Fruit fly (Drosophila melanogaster) whole organism, embryonic: ENCODE results near the gene HisCl1.
A peak's percentile ranks its signal among the peaks of the same experiment; 100 is the strongest.

Experiments used
- Abd-B ChIP-seq: fragments of 200-800 bp; sonication (Bioruptor generic); optimal IDR thresholded peaks from 2 replicates; lab custom pipeline; 2018; ENCODE audit warnings: missing biosample characterization, mild to moderate bottlenecking, missing genetic modification characterization, moderate library complexity
- B-H2 ChIP-seq: fragments of 200-800 bp; sonication (Bioruptor generic); optimal IDR thresholded peaks from 2 replicates; lab custom pipeline; 2018; ENCODE audit warnings: missing biosample characterization, mild to moderate bottlenecking, missing genetic modification characterization
- BEAF-32 ChIP-seq: fragments of 200-800 bp; sonication (Bioruptor generic); optimal IDR thresholded peaks from 3 replicates; lab custom pipeline; 2017; ENCODE audit warnings: missing biosample characterization, missing genetic modification characterization, mild to moderate bottlenecking, moderate library complexity, missing genetic modification reagents
- CG10274 ChIP-seq: fragments of 200-800 bp; sonication (Bioruptor generic); optimal IDR thresholded peaks from 3 replicates; lab custom pipeline; 2017; ENCODE audit warnings: missing biosample characterization, mild to moderate bottlenecking, missing genetic modification characterization
- CG10462 ChIP-seq: fragments of 200-800 bp; sonication (Bioruptor generic); optimal IDR thresholded peaks from 2 replicates; lab custom pipeline; 2016; ENCODE audit warnings: missing biosample characterization, missing genetic modification characterization
- CG10543 ChIP-seq: fragments of 200-800 bp; sonication (Bioruptor generic); optimal IDR thresholded peaks from 3 replicates; lab custom pipeline; 2017; ENCODE audit warnings: missing biosample characterization, mild to moderate bottlenecking, missing genetic modification characterization, moderate library complexity
- CG11504 ChIP-seq: fragments of 200-800 bp; sonication (Bioruptor generic); optimal IDR thresholded peaks from 3 replicates; lab custom pipeline; 2019; ENCODE audit warnings: missing biosample characterization, mild to moderate bottlenecking, missing genetic modification characterization, moderate library complexity
- CG12071 ChIP-seq: fragments of 200-800 bp; sonication (Bioruptor generic); optimal IDR thresholded peaks from 3 replicates; lab custom pipeline; 2018; ENCODE audit warnings: missing biosample characterization, mild to moderate bottlenecking, missing genetic modification characterization
- CG12299 ChIP-seq: fragments of 200-800 bp; sonication (Bioruptor generic); optimal IDR thresholded peaks from 2 replicates; lab custom pipeline; 2018; ENCODE audit warnings: missing biosample characterization, mild to moderate bottlenecking, missing genetic modification characterization
- CG12769 ChIP-seq: fragments of 200-800 bp; sonication (Bioruptor generic); optimal IDR thresholded peaks from 2 replicates; lab custom pipeline; 2019; ENCODE audit warnings: missing biosample characterization, mild to moderate bottlenecking, missing genetic modification characterization, moderate library complexity
- CG14050 ChIP-seq: fragments of 200-800 bp; sonication (Bioruptor generic); IDR thresholded peaks from 3 replicates; pipeline ENCODE4 v1.3.6; 2022; ENCODE audit warnings: missing biosample characterization, missing genetic modification characterization
- CG14710 ChIP-seq: fragments of 200-800 bp; sonication (Bioruptor generic); optimal IDR thresholded peaks from 3 replicates; lab custom pipeline; 2019; ENCODE audit warnings: missing biosample characterization, mild to moderate bottlenecking, missing genetic modification characterization, moderate library complexity
- CG16863 ChIP-seq: fragments of 200-800 bp; sonication (Bioruptor generic); optimal IDR thresholded peaks from 3 replicates; lab custom pipeline; 2016; ENCODE audit warnings: missing biosample characterization, missing genetic modification characterization
- CG17612 ChIP-seq: fragments of 200-800 bp; sonication (Bioruptor generic); IDR thresholded peaks from 2 replicates; pipeline ENCODE4 v1.3.6; 2022; ENCODE audit warnings: missing biosample characterization, missing genetic modification characterization
- CG17912 ChIP-seq: fragments of 200-800 bp; sonication (Bioruptor generic); optimal IDR thresholded peaks from 2 replicates; lab custom pipeline; 2018; ENCODE audit warnings: missing biosample characterization, mild to moderate bottlenecking, missing genetic modification characterization
- CG18599 ChIP-seq: fragments of 200-800 bp; sonication (Bioruptor generic); optimal IDR thresholded peaks from 3 replicates; lab custom pipeline; 2017; ENCODE audit warnings: missing biosample characterization, missing genetic modification characterization, mild to moderate bottlenecking, moderate library complexity, missing genetic modification reagents
- CG2116 ChIP-seq: fragments of 200-800 bp; sonication (Bioruptor generic); optimal IDR thresholded peaks from 3 replicates; lab custom pipeline; 2018; ENCODE audit warnings: missing biosample characterization, mild to moderate bottlenecking, missing genetic modification characterization
- CG30020 ChIP-seq: fragments of 200-800 bp; optimal IDR thresholded peaks from 2 replicates; lab custom pipeline; 2019; ENCODE audit warnings: missing biosample characterization, mild to moderate bottlenecking, missing genetic modification characterization, moderate library complexity
- CG3838 ChIP-seq: fragments of 200-800 bp; sonication (Bioruptor generic); optimal IDR thresholded peaks from 3 replicates; lab custom pipeline; 2016; ENCODE audit warnings: missing biosample characterization, missing genetic modification characterization
- CG4707 ChIP-seq: fragments of 200-800 bp; sonication (Bioruptor generic); optimal IDR thresholded peaks from 2 replicates; lab custom pipeline; 2018; ENCODE audit warnings: missing biosample characterization, mild to moderate bottlenecking, missing genetic modification characterization, moderate library complexity
- CG5180 ChIP-seq: fragments of 200-800 bp; sonication (Bioruptor generic); optimal IDR thresholded peaks from 3 replicates; lab custom pipeline; 2017; ENCODE audit warnings: missing biosample characterization, missing genetic modification characterization, mild to moderate bottlenecking, moderate library complexity, missing genetic modification reagents
- CG8290 ChIP-seq, 3 experiments: fragments of 200-800 bp; sonication (Bioruptor generic); optimal IDR thresholded peaks; 2 replicates each; lab custom pipeline; 2016 to 2019; ENCODE audit warnings: missing biosample characterization in 3 of 3, missing genetic modification characterization in 3 of 3, mild to moderate bottlenecking in 2 of 3, moderate library complexity in 1 of 3
- CG9215 ChIP-seq: fragments of 200-800 bp; sonication (Bioruptor generic); IDR thresholded peaks from 2 replicates; pipeline ENCODE4 v1.3.6; 2022; ENCODE audit warnings: missing biosample characterization, missing genetic modification characterization
- Dbx ChIP-seq: fragments of 200-800 bp; sonication (Bioruptor generic); IDR thresholded peaks from 3 replicates; pipeline ENCODE4 v1.3.6; 2022; ENCODE audit warnings: missing biosample characterization, missing genetic modification characterization
- Elba2 ChIP-seq: fragments of 200-800 bp; sonication (Bioruptor generic); optimal IDR thresholded peaks from 3 replicates; lab custom pipeline; 2016; ENCODE audit warnings: missing biosample characterization, missing genetic modification characterization
- MTF-1 ChIP-seq: fragments of 200-800 bp; sonication (Bioruptor generic); optimal IDR thresholded peaks from 2 replicates; lab custom pipeline; 2018; ENCODE audit warnings: missing biosample characterization, mild to moderate bottlenecking, missing genetic modification characterization, borderline replicate concordance
- Med ChIP-seq: fragments of 200-800 bp; sonication (Bioruptor generic); peaks from one replicate; lab custom pipeline; 2016; ENCODE audit warnings: missing biosample characterization, missing genetic modification characterization, mild to moderate bottlenecking, inconsistent platforms, moderate library complexity
- NFAT ChIP-seq: fragments of 200-800 bp; sonication (Bioruptor generic); IDR thresholded peaks from 2 replicates; pipeline ENCODE4 v1.3.6; 2022; ENCODE audit warnings: missing biosample characterization, missing genetic modification characterization
- Nf-YB ChIP-seq: fragments of 200-800 bp; sonication (Bioruptor generic); optimal IDR thresholded peaks from 3 replicates; lab custom pipeline; 2019; ENCODE audit warnings: missing biosample characterization, mild to moderate bottlenecking, missing genetic modification characterization, moderate library complexity
- Nf-YC ChIP-seq: fragments of 200-800 bp; optimal IDR thresholded peaks from 3 replicates; lab custom pipeline; 2019; ENCODE audit warnings: missing biosample characterization, mild to moderate bottlenecking, missing genetic modification characterization, moderate library complexity
- Oli ChIP-seq: fragments of 200-800 bp; sonication (Bioruptor generic); optimal IDR thresholded peaks from 2 replicates; lab custom pipeline; 2018; ENCODE audit warnings: missing biosample characterization, mild to moderate bottlenecking, missing genetic modification characterization, moderate library complexity
- Pdp1 ChIP-seq, 2 experiments: fragments of 200-800 bp; sonication (Bioruptor generic); optimal IDR thresholded peaks; 3 replicates each; lab custom pipeline; 2016; ENCODE audit warnings: missing biosample characterization in 2 of 2, missing genetic modification characterization in 2 of 2, mild to moderate bottlenecking in 1 of 2, moderate library complexity in 1 of 2
- Rx ChIP-seq: fragments of 200-800 bp; sonication (Bioruptor generic); IDR thresholded peaks from 2 replicates; pipeline ENCODE4 v1.3.6; 2022; ENCODE audit warnings: missing biosample characterization, missing genetic modification characterization
- eve ChIP-seq, 2 experiments: fragments of >200 bp; optimal IDR thresholded peaks; 2 replicates each; lab custom pipeline; 2017; ENCODE audit warnings: missing biosample characterization in 2 of 2, missing genetic modification characterization in 2 of 2
- eyg ChIP-seq: fragments of 200-800 bp; sonication (Bioruptor generic); optimal IDR thresholded peaks from 3 replicates; lab custom pipeline; 2016; ENCODE audit warnings: missing biosample characterization, missing genetic modification characterization
- fd64A ChIP-seq: fragments of 200-800 bp; sonication (Bioruptor generic); optimal IDR thresholded peaks from 3 replicates; lab custom pipeline; 2018; ENCODE audit warnings: missing biosample characterization, mild to moderate bottlenecking, missing genetic modification characterization
- fru ChIP-seq: fragments of >200 bp; optimal IDR thresholded peaks from 2 replicates; lab custom pipeline; 2017
- gcm2 ChIP-seq: fragments of 200-800 bp; sonication (Bioruptor generic); optimal IDR thresholded peaks from 2 replicates; lab custom pipeline; 2016; ENCODE audit warnings: missing biosample characterization, missing genetic modification characterization
- kah ChIP-seq: fragments of 200-800 bp; sonication (Bioruptor generic); optimal IDR thresholded peaks from 2 replicates; lab custom pipeline; 2018; ENCODE audit warnings: missing biosample characterization, mild to moderate bottlenecking, missing genetic modification characterization
- kay ChIP-seq: fragments of 200-800 bp; sonication (Bioruptor generic); optimal IDR thresholded peaks from 2 replicates; lab custom pipeline; 2016; ENCODE audit warnings: missing biosample characterization, missing genetic modification characterization
- lilli ChIP-seq: fragments of 200-800 bp; sonication (Bioruptor generic); optimal IDR thresholded peaks from 3 replicates; lab custom pipeline; 2016; ENCODE audit warnings: missing biosample characterization, missing genetic modification characterization
- mirr ChIP-seq: fragments of 200-800 bp; sonication (Bioruptor generic); optimal IDR thresholded peaks from 3 replicates; lab custom pipeline; 2018; ENCODE audit warnings: missing biosample characterization, mild to moderate bottlenecking, missing genetic modification characterization
- nau ChIP-seq: fragments of 200-800 bp; sonication (Bioruptor generic); optimal IDR thresholded peaks from 3 replicates; lab custom pipeline; 2017; ENCODE audit warnings: missing biosample characterization, mild to moderate bottlenecking, missing genetic modification characterization, missing genetic modification reagents
- pho ChIP-seq: fragments of 200-800 bp; sonication (Bioruptor generic); optimal IDR thresholded peaks from 2 replicates; lab custom pipeline; 2016; ENCODE audit warnings: missing biosample characterization, missing genetic modification characterization
- pros ChIP-seq: fragments of 200-800 bp; sonication (Bioruptor generic); optimal IDR thresholded peaks from 3 replicates; lab custom pipeline; 2019; ENCODE audit warnings: missing biosample characterization, mild to moderate bottlenecking, missing genetic modification characterization, moderate library complexity
- salm ChIP-seq: fragments of 200-800 bp; sonication (Bioruptor generic); optimal IDR thresholded peaks from 2 replicates; lab custom pipeline; 2018; ENCODE audit warnings: missing biosample characterization, mild to moderate bottlenecking, missing genetic modification characterization
- sens ChIP-seq: fragments of 200-800 bp; sonication (Bioruptor generic); peaks from one replicate; lab custom pipeline; 2016; ENCODE audit warnings: missing biosample characterization, missing genetic modification characterization
- unc-4 ChIP-seq: fragments of 200-800 bp; sonication (Bioruptor generic); IDR thresholded peaks from 2 replicates; pipeline ENCODE4 v1.3.6; 2022; ENCODE audit warnings: missing biosample characterization, missing genetic modification characterization; ENCODE audit not compliant: partially characterized antibody
- wek ChIP-seq: fragments of 200-800 bp; sonication (Bioruptor generic); optimal IDR thresholded peaks from 3 replicates; lab custom pipeline; 2018; ENCODE audit warnings: missing biosample characterization, mild to moderate bottlenecking, missing genetic modification characterization, moderate library complexity
- zf30C ChIP-seq: fragments of 200-800 bp; sonication (Bioruptor generic); optimal IDR thresholded peaks from 3 replicates; lab custom pipeline; 2018; ENCODE audit warnings: missing biosample characterization, mild to moderate bottlenecking, missing genetic modification characterization
- zfh2 ChIP-seq: fragments of 200-800 bp; sonication (Bioruptor generic); optimal IDR thresholded peaks from 2 replicates; lab custom pipeline; 2016; ENCODE audit warnings: missing biosample characterization, missing genetic modification characterization

HisCl1 gene

DNA sequence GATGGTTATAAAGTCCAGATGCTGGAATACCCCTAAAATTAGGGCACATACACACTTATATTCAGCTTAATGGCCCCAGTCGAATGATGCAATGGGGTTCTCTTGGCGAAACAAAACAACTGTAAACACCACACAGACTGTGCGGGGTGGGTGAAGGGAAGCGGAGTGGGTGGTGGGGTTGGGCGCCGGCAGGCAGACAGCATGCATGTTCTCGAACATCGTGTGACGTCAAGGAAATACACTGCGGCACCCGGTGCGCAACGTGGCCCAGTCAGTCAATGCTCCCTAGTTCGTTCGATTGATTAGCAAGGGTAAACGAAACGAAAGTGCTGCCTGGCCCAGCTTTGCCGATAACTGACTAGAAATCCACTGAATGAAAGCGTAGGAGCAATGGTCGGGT, 24.5 kb upstream of the HisCl1 start:
- TF ChIP-seq zf30C (no peak), CG2116 (GFP tag; lab: Kevin White, UChicago) (no peak), pros (no peak), kah (peak; percentile 30), CG14710 (no peak), Abd-B (no peak), gcm2 (no peak), Oli (tag; lab: Kevin White, UChicago) (no peak), sens (peak; percentile 78), CG30020 (tag; lab: Kevin White, UChicago) (no peak), Med (peak; percentile 12), CG14050 (GFP tag; lab: Robert Waterston, UW) (no peak), Rx (GFP tag; lab: Robert Waterston, UW) (no peak), CG16863 (GFP tag; lab: Kevin White, UChicago) (no peak), CG8290 (GFP tag; optimal IDR thresholded peaks at IDR 0.05; lab: Kevin White, UChicago) (no peak), CG8290 (tag; optimal IDR thresholded peaks at IDR 0.05; lab: Kevin White, UChicago) (peak in 1 of 2 experiments; percentile 6), nau (GFP tag; lab: Kevin White, UChicago) (no peak), NFAT (GFP tag; lab: Robert Waterston, UW) (no peak), Pdp1 (GFP tag; optimal IDR thresholded peaks at IDR 0.05; lab: Kevin White, UChicago) (peak in 1 of 2 experiments; percentile 71), CG18599 (GFP tag; lab: Kevin White, UChicago) (peak; percentile 48), CG17912 (GFP tag; lab: Kevin White, UChicago) (peak; percentile 31), CG10543 (GFP tag; lab: Kevin White, UChicago) (peak; percentile 86), eve (GFP tag; optimal IDR thresholded peaks at IDR 0.05; lab: Kevin White, UChicago) (no peak), Nf-YC (tag; lab: Kevin White, UChicago) (peak; percentile 83), fd64A (GFP tag; lab: Kevin White, UChicago) (peak; percentile 28), CG12769 (tag; lab: Kevin White, UChicago) (peak; percentile 72), unc-4 (GFP tag; lab: Robert Waterston, UW) (no peak), mirr (GFP tag; lab: Kevin White, UChicago) (peak; percentile 41), eyg (GFP tag; lab: Kevin White, UChicago) (no peak), Elba2 (GFP tag; lab: Kevin White, UChicago) (no peak), pho (GFP tag; lab: Kevin White, UChicago) (no peak), CG5180 (GFP tag; lab: Kevin White, UChicago) (peak; percentile 29), CG12299 (tag; lab: Kevin White, UChicago) (peak; percentile 16), CG4707 (GFP tag; lab: Kevin White, UChicago) (no peak), lilli (GFP tag; lab: Kevin White, UChicago) (no peak), kay (no peak), CG11504 (tag; lab: Kevin White, UChicago) (no peak), CG10274 (GFP tag; lab: Kevin White, UChicago) (no peak), CG9215 (GFP tag; lab: Robert Waterston, UW) (no peak), wek (peak; percentile 41), CG12071 (GFP tag; lab: Kevin White, UChicago) (peak; percentile 11), B-H2 (peak; percentile 29), CG17612 (GFP tag; lab: Robert Waterston, UW) (no peak), Dbx (GFP tag; lab: Robert Waterston, UW) (no peak), salm (tag; lab: Kevin White, UChicago) (no peak), CG10462 (GFP tag; lab: Kevin White, UChicago) (no peak), CG3838 (GFP tag; lab: Kevin White, UChicago) (no peak), Nf-YB (peak; percentile 39), BEAF-32 (no peak), MTF-1 (peak; percentile 15), fru (lab: Kevin White, UChicago) (no peak), zfh2 (GFP tag; lab: Kevin White, UChicago) (no peak)
